Fruit fly (Drosophila melanogaster) whole organism, embryonic: ENCODE measurements around the gene CG18262.

Experiments used
- ATbp ChIP-seq: fragments of 200-800 bp; sonication (Bioruptor generic); optimal IDR thresholded peaks from 2 replicates; lab custom pipeline; 2017; ENCODE audit warnings: missing biosample characterization, mild to moderate bottlenecking, missing genetic modification characterization, missing genetic modification reagents
- Ada2b ChIP-seq: fragments of 200-800 bp; sonication (Bioruptor generic); IDR thresholded peaks from 2 replicates; pipeline ENCODE4 v1.3.6; 2022; ENCODE audit warnings: missing biosample characterization, missing genetic modification characterization
- B-H1 ChIP-seq: fragments of 200-800 bp; sonication (Bioruptor generic); IDR thresholded peaks from 3 replicates; pipeline ENCODE4 v1.3.6; 2022; ENCODE audit warnings: missing biosample characterization, missing genetic modification characterization
- CG10147 ChIP-seq: fragments of 200-800 bp; sonication (Bioruptor generic); optimal IDR thresholded peaks from 2 replicates; lab custom pipeline; 2019; ENCODE audit warnings: missing biosample characterization, mild to moderate bottlenecking, missing genetic modification characterization, moderate library complexity
- CG10209 ChIP-seq: fragments of 200-800 bp; sonication (Bioruptor generic); optimal IDR thresholded peaks from 3 replicates; lab custom pipeline; 2017; ENCODE audit warnings: missing biosample characterization, mild to moderate bottlenecking, missing genetic modification characterization, missing genetic modification reagents
- CG10654 ChIP-seq: fragments of 200-800 bp; sonication (Bioruptor generic); optimal IDR thresholded peaks from 2 replicates; lab custom pipeline; 2016; ENCODE audit warnings: missing biosample characterization, missing genetic modification characterization
- CG10979 ChIP-seq: fragments of 200-800 bp; sonication (Bioruptor generic); optimal IDR thresholded peaks from 2 replicates; lab custom pipeline; 2018; ENCODE audit warnings: missing biosample characterization, mild to moderate bottlenecking, missing genetic modification characterization, moderate library complexity
- CG11093 ChIP-seq: fragments of 200-800 bp; sonication (Bioruptor generic); IDR thresholded peaks from 3 replicates; pipeline ENCODE4 v1.3.6; 2022; ENCODE audit warnings: missing biosample characterization, missing genetic modification characterization
- CG14667 ChIP-seq: fragments of 200-800 bp; sonication (Bioruptor generic); IDR thresholded peaks from 2 replicates; pipeline ENCODE4 v1.3.6; 2022; ENCODE audit warnings: missing biosample characterization, missing genetic modification characterization
- CG17361 ChIP-seq: fragments of 200-800 bp; sonication (Bioruptor generic); IDR thresholded peaks from 3 replicates; pipeline ENCODE4 v1.3.6; 2022; ENCODE audit warnings: missing biosample characterization, missing genetic modification characterization
- CG17568 ChIP-seq: fragments of 200-800 bp; sonication (Bioruptor generic); optimal IDR thresholded peaks from 2 replicates; lab custom pipeline; 2018; ENCODE audit warnings: missing biosample characterization, mild to moderate bottlenecking, missing genetic modification characterization, moderate library complexity
- CG2120 ChIP-seq: fragments of 200-800 bp; sonication (Bioruptor generic); optimal IDR thresholded peaks from 3 replicates; lab custom pipeline; 2016; ENCODE audit warnings: missing biosample characterization, missing genetic modification characterization
- CG32772 ChIP-seq: fragments of 200-800 bp; sonication (Bioruptor generic); IDR thresholded peaks from 2 replicates; pipeline ENCODE4 v1.3.6; 2022; ENCODE audit warnings: missing biosample characterization, missing genetic modification characterization
- CG3281 ChIP-seq: fragments of 200-800 bp; sonication (Bioruptor generic); optimal IDR thresholded peaks from 3 replicates; lab custom pipeline; 2017; ENCODE audit warnings: missing biosample characterization, mild to moderate bottlenecking, missing genetic modification characterization
- CG4282 ChIP-seq: fragments of 200-800 bp; sonication (Bioruptor generic); optimal IDR thresholded peaks from 2 replicates; lab custom pipeline; 2016; ENCODE audit warnings: missing biosample characterization, missing genetic modification characterization
- CG4328 ChIP-seq: fragments of 200-800 bp; sonication (Bioruptor generic); optimal IDR thresholded peaks from 3 replicates; lab custom pipeline; 2017; ENCODE audit warnings: missing biosample characterization, missing genetic modification reagents, missing genetic modification characterization
- CG4730 ChIP-seq: fragments of 200-800 bp; sonication (Bioruptor generic); IDR thresholded peaks from 2 replicates; pipeline ENCODE4 v1.3.6; 2022; ENCODE audit warnings: missing biosample characterization, missing genetic modification characterization
- CG4854 ChIP-seq: fragments of 200-800 bp; sonication (Bioruptor generic); optimal IDR thresholded peaks from 2 replicates; lab custom pipeline; 2016; ENCODE audit warnings: missing biosample characterization, missing genetic modification characterization, inconsistent platforms
- CG8765 ChIP-seq: fragments of 200-800 bp; sonication (Bioruptor generic); IDR thresholded peaks from 2 replicates; pipeline ENCODE4 v1.3.6; 2022; ENCODE audit warnings: missing biosample characterization, missing genetic modification characterization
- CG8924 ChIP-seq: fragments of 200-800 bp; optimal IDR thresholded peaks from 3 replicates; lab custom pipeline; 2019; ENCODE audit warnings: missing biosample characterization, mild to moderate bottlenecking, missing genetic modification characterization, moderate library complexity
- CG9437 ChIP-seq: fragments of 200-800 bp; sonication (Bioruptor generic); optimal IDR thresholded peaks from 2 replicates; lab custom pipeline; 2018; ENCODE audit warnings: missing biosample characterization, mild to moderate bottlenecking, missing genetic modification characterization
- CG9932 ChIP-seq: fragments of 200-800 bp; sonication (Bioruptor generic); IDR thresholded peaks from 2 replicates; pipeline ENCODE4 v1.3.6; 2022; ENCODE audit warnings: missing biosample characterization, missing genetic modification characterization
- Dbx ChIP-seq: fragments of 200-800 bp; sonication (Bioruptor generic); IDR thresholded peaks from 3 replicates; pipeline ENCODE4 v1.3.6; 2022; ENCODE audit warnings: missing biosample characterization, missing genetic modification characterization
- Dfd ChIP-seq, 2 experiments: fragments of >200 bp; optimal IDR thresholded peaks; 2 replicates each; lab custom pipeline; 2017; ENCODE audit warnings: missing biosample characterization in 2 of 2, missing genetic modification characterization in 2 of 2
- Dip2 ChIP-seq: fragments of 200-800 bp; sonication (Bioruptor generic); IDR thresholded peaks from 2 replicates; pipeline ENCODE4 v1.3.6; 2022; ENCODE audit warnings: missing biosample characterization, missing genetic modification characterization
- Gug ChIP-seq: fragments of 200-800 bp; sonication (Bioruptor generic); IDR thresholded peaks from 4 replicates; pipeline ENCODE4 v1.3.6; 2022; ENCODE audit warnings: missing biosample characterization, missing genetic modification characterization
- HLH3B ChIP-seq: fragments of 200-800 bp; sonication (Bioruptor generic); IDR thresholded peaks from 2 replicates; pipeline ENCODE4 v1.3.6; 2022; ENCODE audit warnings: missing biosample characterization, missing genetic modification characterization
- Hey ChIP-seq: fragments of 200-800 bp; sonication (Bioruptor generic); optimal IDR thresholded peaks from 3 replicates; lab custom pipeline; 2018; ENCODE audit warnings: missing biosample characterization, mild to moderate bottlenecking, missing genetic modification characterization
- Hr3 ChIP-seq: fragments of 200-800 bp; sonication (Bioruptor generic); optimal IDR thresholded peaks from 3 replicates; lab custom pipeline; 2016; ENCODE audit warnings: missing biosample characterization, missing genetic modification characterization
- Hr51 ChIP-seq, 2 experiments: fragments of 200-800 bp; sonication (Bioruptor generic); optimal IDR thresholded peaks; 2 replicates in 1 of 2; 3 replicates in 1 of 2; lab custom pipeline; 2016 to 2018; ENCODE audit warnings: missing biosample characterization in 2 of 2, missing genetic modification characterization in 2 of 2, mild to moderate bottlenecking in 1 of 2, moderate library complexity in 1 of 2
- Lhr ChIP-seq: fragments of 200-800 bp; sonication (Bioruptor generic); optimal IDR thresholded peaks from 3 replicates; lab custom pipeline; 2017; ENCODE audit warnings: mild to moderate bottlenecking, missing biosample characterization, missing genetic modification reagents, missing genetic modification characterization
- Lpt ChIP-seq: fragments of >200 bp; optimal IDR thresholded peaks from 2 replicates; lab custom pipeline; 2018; ENCODE audit warnings: missing biosample characterization, missing genetic modification characterization
- Myb ChIP-seq: fragments of 200-800 bp; sonication (Bioruptor generic); optimal IDR thresholded peaks from 2 replicates; lab custom pipeline; 2016; ENCODE audit warnings: missing biosample characterization, missing genetic modification characterization
- Nf-YC ChIP-seq: fragments of 200-800 bp; optimal IDR thresholded peaks from 3 replicates; lab custom pipeline; 2019; ENCODE audit warnings: missing biosample characterization, mild to moderate bottlenecking, missing genetic modification characterization, moderate library complexity
- Sox102F ChIP-seq: fragments of 200-800 bp; sonication (Bioruptor generic); optimal IDR thresholded peaks from 2 replicates; lab custom pipeline; 2018; ENCODE audit warnings: missing biosample characterization, mild to moderate bottlenecking, missing genetic modification characterization, moderate library complexity
- Spps ChIP-seq: fragments of 200-800 bp; sonication (Bioruptor generic); optimal IDR thresholded peaks from 2 replicates; lab custom pipeline; 2018; ENCODE audit warnings: missing biosample characterization, mild to moderate bottlenecking, missing genetic modification characterization
- az2 ChIP-seq: fragments of 200-800 bp; sonication (Bioruptor generic); optimal IDR thresholded peaks from 3 replicates; lab custom pipeline; 2016; ENCODE audit warnings: missing biosample characterization, missing genetic modification characterization
- bab2 ChIP-seq: fragments of 200-800 bp; sonication (Bioruptor generic); optimal IDR thresholded peaks from 2 replicates; lab custom pipeline; 2016; ENCODE audit warnings: missing biosample characterization, missing genetic modification characterization
- caup ChIP-seq: fragments of 200-800 bp; sonication (Bioruptor generic); optimal IDR thresholded peaks from 3 replicates; lab custom pipeline; 2017; ENCODE audit warnings: missing biosample characterization, mild to moderate bottlenecking, missing genetic modification characterization, moderate library complexity; ENCODE audit not compliant: severe bottlenecking
- croc ChIP-seq: fragments of 200-800 bp; sonication (Bioruptor generic); conservative IDR thresholded peaks from 3 replicates; pipeline ENCODE4 v1.3.6; 2022; ENCODE audit warnings: missing biosample characterization, missing genetic modification characterization
- crol ChIP-seq: fragments of 200-800 bp; sonication (Bioruptor generic); IDR thresholded peaks from 2 replicates; pipeline ENCODE4 v1.3.6; 2022; ENCODE audit warnings: missing biosample characterization, missing genetic modification characterization
- disco-r ChIP-seq: fragments of 200-800 bp; sonication (Bioruptor generic); optimal IDR thresholded peaks from 2 replicates; lab custom pipeline; 2016; ENCODE audit warnings: missing biosample characterization, missing genetic modification characterization
- en ChIP-seq: fragments of 200-800 bp; sonication (Bioruptor generic); optimal IDR thresholded peaks from 2 replicates; lab custom pipeline; 2016; ENCODE audit warnings: missing biosample characterization, missing genetic modification characterization
- hbn ChIP-seq: fragments of 200-800 bp; sonication (Bioruptor generic); IDR thresholded peaks from 2 replicates; pipeline ENCODE4 v1.3.6; 2022; ENCODE audit warnings: missing biosample characterization, missing genetic modification characterization; ENCODE audit not compliant: partially characterized antibody
- jing ChIP-seq: fragments of 200-800 bp; sonication (Bioruptor generic); optimal IDR thresholded peaks from 2 replicates; lab custom pipeline; 2018; ENCODE audit warnings: missing biosample characterization, mild to moderate bottlenecking, missing genetic modification characterization
- kay ChIP-seq: fragments of 200-800 bp; sonication (Bioruptor generic); optimal IDR thresholded peaks from 2 replicates; lab custom pipeline; 2016; ENCODE audit warnings: missing biosample characterization, missing genetic modification characterization
- mirr ChIP-seq: fragments of 200-800 bp; sonication (Bioruptor generic); optimal IDR thresholded peaks from 3 replicates; lab custom pipeline; 2018; ENCODE audit warnings: missing biosample characterization, mild to moderate bottlenecking, missing genetic modification characterization
- tgo ChIP-seq: fragments of 200-800 bp; sonication (Bioruptor generic); IDR thresholded peaks from 3 replicates; pipeline ENCODE4 v1.3.6; 2022; ENCODE audit warnings: missing biosample characterization, missing genetic modification characterization
- wdn ChIP-seq: fragments of 200-800 bp; sonication (Bioruptor generic); IDR thresholded peaks from 2 replicates; pipeline ENCODE4 v1.3.6; 2022; ENCODE audit warnings: missing biosample characterization, missing genetic modification characterization

Gene CG18262

dm6 chrX:8114476-8115342 lies 38.0 kb upstream of the CG18262 start (continued):
- TF ChIP-seq hbn (GFP tag; lab: Robert Waterston, UW) (no peak), Hey (tag; lab: Kevin White, UChicago) (peak; percentile 19), CG4282 (no peak), Spps (no peak), B-H1 (GFP tag; lab: Robert Waterston, UW) (peak; percentile 36; the same call in 2 of the 3 replicates), Hr3 (GFP tag; lab: Kevin White, UChicago) (no peak), bab2 (GFP tag; lab: Kevin White, UChicago) (peak; percentile 39), CG9437 (peak; percentile 46), Myb (peak; percentile 33), HLH3B (GFP tag; lab: Robert Waterston, UW) (peak; percentile 46; the same call in 1 of the 2 replicates), CG17361 (peak; percentile 75), CG3281 (peak; percentile 86), mirr (GFP tag; lab: Kevin White, UChicago) (peak; percentile 29), caup (GFP tag; lab: Kevin White, UChicago) (peak; percentile 67), wdn (GFP tag; lab: Robert Waterston, UW) (no peak), crol (GFP tag; lab: Robert Waterston, UW) (peak; percentile 68), jing (GFP tag; lab: Kevin White, UChicago) (no peak), Lhr (no peak), CG4730 (GFP tag; lab: Robert Waterston, UW) (no peak), croc (GFP tag; lab: Robert Waterston, UW) (no peak), az2 (GFP tag; lab: Kevin White, UChicago) (peak; percentile 28), tgo (GFP tag; lab: Robert Waterston, UW) (peak; percentile 42; the same call in 2 of the 3 replicates), Lpt (GFP tag; lab: Kevin White, UChicago) (no peak), ATbp (GFP tag; lab: Kevin White, UChicago) (peak; percentile 18), CG32772 (no peak), kay (GFP tag; lab: Kevin White, UChicago) (no peak), Gug (GFP tag; lab: Robert Waterston, UW) (no peak), CG4854 (peak; percentile 15), CG10654 (GFP tag; lab: Kevin White, UChicago) (peak; percentile 42), Hr51 (GFP tag; optimal IDR thresholded peaks at IDR 0.05; lab: Kevin White, UChicago) (peak; percentile 15 to 77), Dbx (GFP tag; lab: Robert Waterston, UW) (peak; percentile 55; the same call in 1 of the 3 replicates), Nf-YC (tag; lab: Kevin White, UChicago) (peak; percentile 61), CG9932 (GFP tag; lab: Robert Waterston, UW) (peak; percentile 63), CG11093 (GFP tag; lab: Robert Waterston, UW) (no peak), Ada2b (GFP tag; lab: Robert Waterston, UW) (peak; percentile 52), CG10209 (GFP tag; lab: Kevin White, UChicago) (peak; percentile 59), CG2120 (GFP tag; lab: Kevin White, UChicago) (peak; percentile 83), CG8924 (peak; percentile 64), CG4328 (GFP tag; lab: Kevin White, UChicago) (peak; percentile 38), CG8765 (no peak), CG17568 (GFP tag; lab: Kevin White, UChicago) (peak; percentile 57), CG10147 (GFP tag; lab: Kevin White, UChicago) (peak; percentile 58), en (GFP tag; lab: Kevin White, UChicago) (no peak), Dfd (GFP tag; optimal IDR thresholded peaks at IDR 0.05; lab: Kevin White, UChicago) (no peak), CG14667 (GFP tag; lab: Robert Waterston, UW) (no peak), CG10979 (tag; lab: Kevin White, UChicago) (peak; percentile 42), Sox102F (GFP tag; lab: Kevin White, UChicago) (peak; percentile 64), disco-r (peak; percentile 21), Dip2 (GFP tag; lab: Robert Waterston, UW) (no peak)
